Fruit fly (Drosophila melanogaster) whole organism, embryonic: Measurements from ENCODE around the gene abs.

Source experiments
- BEAF-32 ChIP-seq: fragments of 200-800 bp; sonication (Bioruptor generic); optimal IDR thresholded peaks from 3 replicates; lab custom pipeline; 2017; ENCODE audit warnings: missing biosample characterization, missing genetic modification characterization, mild to moderate bottlenecking, moderate library complexity, missing genetic modification reagents
- CG13624 ChIP-seq: fragments of 200-800 bp; sonication (Bioruptor generic); optimal IDR thresholded peaks from 2 replicates; lab custom pipeline; 2016; ENCODE audit warnings: missing biosample characterization, missing genetic modification characterization
- CG13894 ChIP-seq: fragments of 200-800 bp; sonication (Bioruptor generic); optimal IDR thresholded peaks from 3 replicates; lab custom pipeline; 2018; ENCODE audit warnings: missing biosample characterization, mild to moderate bottlenecking, missing genetic modification characterization, moderate library complexity
- CG14014 ChIP-seq: fragments of 200-800 bp; sonication (Bioruptor generic); IDR thresholded peaks from 2 replicates; pipeline ENCODE4 v1.3.6; 2022; ENCODE audit warnings: missing biosample characterization, missing genetic modification characterization
- CG34376 ChIP-seq: fragments of 200-800 bp; sonication (Bioruptor generic); optimal IDR thresholded peaks from 2 replicates; lab custom pipeline; 2018; ENCODE audit warnings: missing biosample characterization, mild to moderate bottlenecking, missing genetic modification characterization
- CG3847 ChIP-seq: fragments of 200-800 bp; sonication (Bioruptor generic); IDR thresholded peaks from 2 replicates; pipeline ENCODE4 v1.3.6; 2022; ENCODE audit warnings: missing biosample characterization, missing genetic modification characterization
- CG4854 ChIP-seq: fragments of 200-800 bp; sonication (Bioruptor generic); optimal IDR thresholded peaks from 2 replicates; lab custom pipeline; 2016; ENCODE audit warnings: missing biosample characterization, missing genetic modification characterization, inconsistent platforms
- CG7839 ChIP-seq: fragments of 200-800 bp; sonication (Bioruptor generic); optimal IDR thresholded peaks from 3 replicates; lab custom pipeline; 2018; ENCODE audit warnings: missing biosample characterization, mild to moderate bottlenecking, missing genetic modification characterization, moderate library complexity
- CG7928 ChIP-seq: fragments of 200-800 bp; sonication (Bioruptor generic); optimal IDR thresholded peaks from 2 replicates; lab custom pipeline; 2017; ENCODE audit warnings: missing biosample characterization, mild to moderate bottlenecking, missing genetic modification characterization
- CG8359 ChIP-seq: fragments of 200-800 bp; sonication (Bioruptor generic); optimal IDR thresholded peaks from 2 replicates; lab custom pipeline; 2017; ENCODE audit warnings: missing biosample characterization, mild to moderate bottlenecking, missing genetic modification characterization, borderline replicate concordance
- CG9876 ChIP-seq: fragments of 200-800 bp; sonication (Bioruptor generic); optimal IDR thresholded peaks from 2 replicates; lab custom pipeline; 2016; ENCODE audit warnings: missing biosample characterization, missing genetic modification characterization
- Dfd ChIP-seq, 2 experiments: fragments of >200 bp; optimal IDR thresholded peaks; 2 replicates each; lab custom pipeline; 2017; ENCODE audit warnings: missing biosample characterization in 2 of 2, missing genetic modification characterization in 2 of 2
- Dref ChIP-seq: fragments of 200-800 bp; sonication (Bioruptor generic); IDR thresholded peaks from 2 replicates; pipeline ENCODE4 v1.3.6; 2022; ENCODE audit warnings: missing biosample characterization, missing genetic modification characterization
- Hey ChIP-seq: fragments of 200-800 bp; sonication (Bioruptor generic); optimal IDR thresholded peaks from 3 replicates; lab custom pipeline; 2018; ENCODE audit warnings: missing biosample characterization, mild to moderate bottlenecking, missing genetic modification characterization
- Hr39 ChIP-seq: fragments of >200 bp; optimal IDR thresholded peaks from 2 replicates; lab custom pipeline; 2017
- Pdp1 ChIP-seq, 2 experiments: fragments of 200-800 bp; sonication (Bioruptor generic); optimal IDR thresholded peaks; 3 replicates each; lab custom pipeline; 2016; ENCODE audit warnings: missing biosample characterization in 2 of 2, missing genetic modification characterization in 2 of 2, mild to moderate bottlenecking in 1 of 2, moderate library complexity in 1 of 2
- Scr ChIP-seq: fragments of 200-800 bp; sonication (Bioruptor generic); IDR thresholded peaks from 2 replicates; pipeline ENCODE4 v1.3.6; 2022; ENCODE audit warnings: missing biosample characterization, missing genetic modification characterization; ENCODE audit not compliant: partially characterized antibody
- Vsx1 ChIP-seq: fragments of 200-800 bp; sonication (Bioruptor generic); optimal IDR thresholded peaks from 2 replicates; lab custom pipeline; 2017; ENCODE audit warnings: missing biosample characterization, mild to moderate bottlenecking, missing genetic modification characterization, missing genetic modification reagents
- Xbp1 ChIP-seq: fragments of 200-800 bp; sonication (Bioruptor generic); optimal IDR thresholded peaks from 3 replicates; lab custom pipeline; 2016; ENCODE audit warnings: missing biosample characterization, mild to moderate bottlenecking, missing genetic modification characterization
- abd-A ChIP-seq: fragments of 200-800 bp; sonication (Bioruptor generic); optimal IDR thresholded peaks from 3 replicates; lab custom pipeline; 2019; ENCODE audit warnings: missing biosample characterization, mild to moderate bottlenecking, missing genetic modification characterization, moderate library complexity
- amos ChIP-seq: fragments of 200-800 bp; sonication (Bioruptor generic); IDR thresholded peaks from 2 replicates; pipeline ENCODE4 v1.3.6; 2022; ENCODE audit warnings: missing biosample characterization, missing genetic modification characterization; ENCODE audit not compliant: partially characterized antibody
- caup ChIP-seq: fragments of 200-800 bp; sonication (Bioruptor generic); optimal IDR thresholded peaks from 3 replicates; lab custom pipeline; 2017; ENCODE audit warnings: missing biosample characterization, mild to moderate bottlenecking, missing genetic modification characterization, moderate library complexity; ENCODE audit not compliant: severe bottlenecking
- chinmo ChIP-seq: fragments of 200-800 bp; sonication (Bioruptor generic); IDR thresholded peaks from 4 replicates; pipeline ENCODE4 v1.3.6; 2022; ENCODE audit warnings: missing biosample characterization, missing genetic modification characterization; ENCODE audit not compliant: partially characterized antibody
- ci ChIP-seq: fragments of 200-800 bp; sonication (Bioruptor generic); IDR thresholded peaks from 3 replicates; pipeline ENCODE4 v1.3.6; 2022; ENCODE audit warnings: missing biosample characterization, missing genetic modification characterization
- crol ChIP-seq: fragments of 200-800 bp; sonication (Bioruptor generic); IDR thresholded peaks from 2 replicates; pipeline ENCODE4 v1.3.6; 2022; ENCODE audit warnings: missing biosample characterization, missing genetic modification characterization
- disco-r ChIP-seq: fragments of 200-800 bp; sonication (Bioruptor generic); optimal IDR thresholded peaks from 2 replicates; lab custom pipeline; 2016; ENCODE audit warnings: missing biosample characterization, missing genetic modification characterization
- dpn ChIP-seq, 2 experiments: fragments of 200-800 bp; sonication (Bioruptor generic); optimal IDR thresholded peaks; 3 replicates each; lab custom pipeline; 2016; ENCODE audit warnings: missing biosample characterization in 2 of 2, missing genetic modification characterization in 2 of 2
- dysf ChIP-seq: fragments of 200-800 bp; sonication (Bioruptor generic); IDR thresholded peaks from 3 replicates; pipeline ENCODE4 v1.3.6; 2022; ENCODE audit warnings: missing biosample characterization, missing genetic modification characterization
- gem ChIP-seq: fragments of 200-800 bp; sonication (Bioruptor generic); optimal IDR thresholded peaks from 2 replicates; lab custom pipeline; 2019; ENCODE audit warnings: missing biosample characterization, mild to moderate bottlenecking, missing genetic modification characterization, moderate library complexity
- lilli ChIP-seq: fragments of 200-800 bp; sonication (Bioruptor generic); optimal IDR thresholded peaks from 3 replicates; lab custom pipeline; 2016; ENCODE audit warnings: missing biosample characterization, missing genetic modification characterization
- lov ChIP-seq, 2 experiments: fragments of 200-800 bp in 1 of 2; fragments of >200 bp in 1 of 2; sonication (Bioruptor generic) in 1 of 2; IDR thresholded peaks in 1 of 2; optimal IDR thresholded peaks in 1 of 2; 2 replicates in 1 of 2; 3 replicates in 1 of 2; pipeline versions ENCODE4 v1.3.6 to Lab custom; 2017 to 2022; ENCODE audit warnings: missing biosample characterization in 1 of 2, missing genetic modification characterization in 1 of 2
- nmo ChIP-seq: fragments of 200-800 bp; sonication (Bioruptor generic); optimal IDR thresholded peaks from 2 replicates; lab custom pipeline; 2018; ENCODE audit warnings: missing biosample characterization, mild to moderate bottlenecking, missing genetic modification characterization, moderate library complexity
- onecut ChIP-seq: fragments of 200-800 bp; sonication (Bioruptor generic); IDR thresholded peaks from 2 replicates; pipeline ENCODE4 v1.3.6; 2022; ENCODE audit warnings: missing biosample characterization, missing genetic modification characterization
- peb ChIP-seq: fragments of 200-800 bp; sonication (Bioruptor generic); IDR thresholded peaks from 2 replicates; pipeline ENCODE4 v1.3.6; 2022; ENCODE audit warnings: missing biosample characterization, missing genetic modification characterization
- pros ChIP-seq: fragments of 200-800 bp; sonication (Bioruptor generic); optimal IDR thresholded peaks from 3 replicates; lab custom pipeline; 2019; ENCODE audit warnings: missing biosample characterization, mild to moderate bottlenecking, missing genetic modification characterization, moderate library complexity
- sim ChIP-seq: fragments of 200-800 bp; sonication (Bioruptor generic); IDR thresholded peaks from 2 replicates; pipeline ENCODE4 v1.3.6; 2022; ENCODE audit warnings: missing biosample characterization, missing genetic modification characterization
- slbo ChIP-seq: fragments of 200-800 bp; sonication (Bioruptor generic); IDR thresholded peaks from 2 replicates; pipeline ENCODE4 v1.3.6; 2022; ENCODE audit warnings: missing biosample characterization, missing genetic modification characterization
- stc ChIP-seq: fragments of 200-800 bp; sonication (Bioruptor generic); IDR thresholded peaks from 2 replicates; pipeline ENCODE4 v1.3.6; 2022; ENCODE audit warnings: missing biosample characterization, missing genetic modification characterization
- stwl ChIP-seq: fragments of 200-800 bp; sonication (Bioruptor generic); optimal IDR thresholded peaks from 3 replicates; lab custom pipeline; 2018; ENCODE audit warnings: missing biosample characterization, mild to moderate bottlenecking, missing genetic modification characterization, moderate library complexity
- tna ChIP-seq: fragments of 200-800 bp; sonication (Bioruptor generic); IDR thresholded peaks from 2 replicates; pipeline ENCODE4 v1.3.6; 2022; ENCODE audit warnings: missing biosample characterization, missing genetic modification characterization; ENCODE audit not compliant: partially characterized antibody
- unc-4 ChIP-seq: fragments of 200-800 bp; sonication (Bioruptor generic); IDR thresholded peaks from 2 replicates; pipeline ENCODE4 v1.3.6; 2022; ENCODE audit warnings: missing biosample characterization, missing genetic modification characterization; ENCODE audit not compliant: partially characterized antibody
- vvl ChIP-seq: fragments of 200-800 bp; sonication (Bioruptor generic); IDR thresholded peaks from 2 replicates; pipeline ENCODE4 v1.3.6; 2022; ENCODE audit warnings: missing biosample characterization, missing genetic modification characterization
- wor ChIP-seq: fragments of 200-800 bp; sonication (Bioruptor generic); IDR thresholded peaks from 2 replicates; pipeline ENCODE4 v1.3.6; 2022; ENCODE audit warnings: missing biosample characterization, missing genetic modification characterization
- zen2 ChIP-seq: fragments of 200-800 bp; sonication (Bioruptor generic); IDR thresholded peaks from 3 replicates; pipeline ENCODE4 v1.3.6; 2022; ENCODE audit warnings: missing biosample characterization, missing genetic modification characterization; ENCODE audit not compliant: partially characterized antibody

abs gene

DNA sequence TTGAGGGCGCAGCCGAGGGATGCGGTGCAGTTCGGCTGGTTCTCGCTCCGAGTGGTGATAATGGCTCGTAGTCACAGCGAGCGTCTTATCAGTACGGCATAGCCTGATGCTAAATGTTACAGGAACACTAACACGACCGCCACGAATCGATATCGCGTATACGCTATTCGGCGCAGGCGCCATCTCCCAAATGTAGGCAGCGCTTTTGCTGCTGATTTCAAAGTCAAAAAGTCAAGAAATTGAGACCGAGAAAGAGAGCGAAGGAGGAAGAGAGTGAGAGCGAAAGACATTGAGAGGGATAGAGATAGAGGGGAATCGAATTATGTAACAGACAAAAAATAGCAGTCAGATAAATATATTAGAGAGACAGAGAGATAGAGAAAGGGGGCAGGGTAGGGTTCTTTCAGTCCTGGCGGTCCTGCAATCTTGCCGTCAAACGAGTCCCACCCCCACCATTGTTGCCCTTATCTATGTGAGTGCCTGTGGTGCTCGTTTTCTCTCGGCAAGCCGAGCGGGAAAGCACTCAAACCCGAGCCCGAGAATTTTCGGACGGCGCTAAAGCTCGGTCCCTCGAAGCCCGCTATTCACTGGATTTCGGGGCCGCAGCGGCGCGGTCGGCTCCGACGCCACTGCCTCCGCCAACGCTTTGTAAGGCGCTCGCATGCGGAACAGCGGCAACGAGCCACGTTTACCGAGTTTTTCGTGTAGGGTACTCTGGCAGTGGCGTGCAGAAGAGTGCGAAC is 48.4 kb downstream of the abs start (continued):
- TF ChIP-seq CG34376 (GFP tag; lab: Kevin White, UChicago) = peak; percentile 4
- TF ChIP-seq Scr (GFP tag; lab: Robert Waterston, UW) = no peak
- TF ChIP-seq, all 482 proteins: peak for 40

DNA sequence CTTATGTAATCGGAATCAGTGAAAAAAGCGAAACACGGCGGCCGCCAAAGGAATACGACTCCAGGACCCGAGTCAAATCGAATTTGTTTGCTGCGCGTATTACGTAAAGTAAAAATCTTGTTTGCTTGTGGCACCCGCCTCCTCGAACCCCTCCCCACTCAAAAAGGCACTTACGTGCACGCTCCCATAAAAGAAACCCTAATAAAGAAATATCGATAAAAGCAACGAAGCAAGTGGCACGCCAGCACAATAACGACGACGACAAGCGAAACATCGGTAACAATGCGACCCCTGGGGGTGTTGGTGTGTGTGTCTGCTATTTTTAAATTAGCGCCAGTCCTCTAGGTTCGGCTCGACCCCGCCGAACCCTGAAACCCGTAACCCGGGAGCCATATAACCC is 49.4 kb downstream of the abs start:
- TF ChIP-seq Hey (tag; lab: Kevin White, UChicago) (peak; percentile 42), amos (GFP tag; lab: Robert Waterston, UW) (peak; percentile 27; the same call in 1 of the 2 replicates), zen2 (GFP tag; lab: Robert Waterston, UW) (0 out of 3 replicates have a peak, but pooled peaks have one; percentile 32), CG13894 (tag; lab: Kevin White, UChicago) (peak; percentile 61), stwl (tag; lab: Kevin White, UChicago) (no peak), Pdp1 (GFP tag; optimal IDR thresholded peaks at IDR 0.05; lab: Kevin White, UChicago) (peak in 1 of 2 experiments; percentile 75), wor (GFP tag; lab: Robert Waterston, UW) (no peak), BEAF-32 (peak; percentile 10), abd-A (tag; lab: Kevin White, UChicago) (peak; percentile 88), onecut (GFP tag; lab: Robert Waterston, UW) (peak; percentile 56), CG8359 (GFP tag; lab: Kevin White, UChicago) (no peak), nmo (GFP tag; lab: Kevin White, UChicago) (no peak), chinmo (GFP tag; lab: Robert Waterston, UW) (0 out of 4 replicates have a peak, but pooled peaks have one; percentile 6), slbo (GFP tag; lab: Robert Waterston, UW) (no peak), unc-4 (GFP tag; lab: Robert Waterston, UW) (0 out of 2 replicates have a peak, but pooled peaks have one; percentile 12), Dref (peak; percentile 30; the same call in 1 of the 2 replicates)
- TF ChIP-seq, all 482 proteins: peak for 11

DNA sequence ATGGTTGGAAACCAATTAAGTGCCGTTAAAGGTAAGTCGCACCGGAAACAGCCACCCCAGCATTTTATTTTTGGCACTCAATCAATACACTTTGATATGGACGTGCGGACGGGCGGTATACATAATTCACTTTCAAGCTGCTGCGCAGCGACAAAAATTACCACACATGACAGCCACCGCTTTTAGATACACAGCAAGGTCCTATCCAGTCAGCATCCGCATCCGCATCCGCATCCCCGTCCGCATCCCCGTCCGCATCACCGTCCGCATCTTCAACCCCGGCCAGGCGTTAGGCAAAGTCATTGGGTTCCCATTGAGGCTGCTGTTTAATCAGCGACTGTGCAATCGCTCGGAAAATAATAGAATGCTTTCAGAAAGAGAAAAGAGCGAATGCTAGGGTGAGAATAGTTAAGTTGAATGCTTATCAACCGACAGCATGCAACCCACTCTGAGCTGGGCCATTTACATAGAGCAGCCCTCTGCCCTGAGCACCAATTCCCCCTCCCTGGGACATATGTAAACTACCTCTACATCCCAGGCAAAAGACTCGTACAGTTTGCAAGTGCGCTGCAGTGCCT is 51.6 kb downstream of the abs start:
- TF ChIP-seq CG9876 (GFP tag; lab: Kevin White, UChicago) (no peak), vvl (GFP tag; lab: Robert Waterston, UW) (0 out of 2 replicates have a peak, but pooled peaks have one; percentile 26), CG13624 (no peak), peb (no peak), gem (tag; lab: Kevin White, UChicago) (no peak), CG4854 (no peak), stc (GFP tag; lab: Robert Waterston, UW) (no peak), dysf (GFP tag; lab: Robert Waterston, UW) (no peak), Pdp1 (GFP tag; optimal IDR thresholded peaks at IDR 0.05; lab: Kevin White, UChicago) (no peak), Xbp1 (GFP tag; lab: Kevin White, UChicago) (no peak), Vsx1 (no peak), Hr39 (no peak), pros (GFP tag; lab: Kevin White, UChicago) (peak; percentile 84), tna (GFP tag; lab: Robert Waterston, UW) (no peak), sim (no peak), Dfd (GFP tag; optimal IDR thresholded peaks at IDR 0.05; lab: Kevin White, UChicago) (no peak), CG7928 (GFP tag; lab: Kevin White, UChicago) (no peak), CG3847 (GFP tag; lab: Robert Waterston, UW) (no peak), ci (GFP tag; lab: Robert Waterston, UW) (0 out of 3 replicates have a peak, but pooled peaks have one; percentile 24), caup (GFP tag; lab: Kevin White, UChicago) (no peak), lov (optimal IDR thresholded peaks at IDR 0.05; lab: Kevin White, UChicago) (no peak), lov (GFP tag; IDR thresholded peaks at IDR 0.05; lab: Robert Waterston, UW) (0 out of 3 replicates have a peak, but pooled peaks have one; percentile 50), lilli (no peak), dpn (GFP tag; optimal IDR thresholded peaks at IDR 0.05; lab: Kevin White, UChicago) (no peak), crol (GFP tag; lab: Robert Waterston, UW) (peak; percentile 26; the same call in 1 of the 2 replicates), disco-r (GFP tag; lab: Kevin White, UChicago) (no peak), CG14014 (GFP tag; lab: Robert Waterston, UW) (no peak), CG7839 (tag; lab: Kevin White, UChicago) (no peak)
